Fruit fly (Drosophila melanogaster): ENCODE data around the gene RanBP3.

RanBP3 gene

dm6 chr3R:23729632-23730471 is 22.8 kb downstream of the RanBP3 start (continued):
- TF ChIP-seq nau (GFP tag; optimal IDR thresholded peaks at IDR 0.05) (no peak), CG9932 (GFP tag; IDR thresholded peaks at IDR 0.05) (0 out of 2 replicates have a peak, but pooled peaks have one; percentile 12), trem (tag; optimal IDR thresholded peaks at IDR 0.05) (no peak), bsh (GFP tag; optimal IDR thresholded peaks at IDR 0.05) (no peak), vfl (GFP tag; optimal IDR thresholded peaks at IDR 0.05) (no peak), Neu2 (GFP tag; optimal IDR thresholded peaks at IDR 0.05; ENCODE audit: borderline replicate concordance) (no peak), ham (GFP tag; IDR thresholded peaks at IDR 0.05) (no peak; the same call in 1 of the 2 replicates), Stat92E (GFP tag; optimal IDR thresholded peaks at IDR 0.05) (peak in 2 of 3 experiments; percentile 65 to 92), Rfx (GFP tag; IDR thresholded peaks at IDR 0.05) (peak; percentile 4; the same call in 1 of the 2 replicates), gcm (GFP tag; optimal IDR thresholded peaks at IDR 0.05) (peak; percentile 48), CG7271 (tag; optimal IDR thresholded peaks at IDR 0.05) (no peak), CG3163 (GFP tag; optimal IDR thresholded peaks at IDR 0.05) (no peak), CG31365 (tag; optimal IDR thresholded peaks at IDR 0.05) (no peak), Side (GFP tag; optimal IDR thresholded peaks at IDR 0.05) (no peak), CrebB (tag; optimal IDR thresholded peaks at IDR 0.05) (peak; percentile 25), Mrtf (GFP tag; IDR thresholded peaks at IDR 0.05) (no peak), scrt (GFP tag; optimal IDR thresholded peaks at IDR 0.05) (no peak), seq (GFP tag; IDR thresholded peaks at IDR 0.05) (no peak), psq (GFP tag; optimal IDR thresholded peaks at IDR 0.05) (no peak), sens (GFP tag) (peak; percentile 72), CG10979 (tag; optimal IDR thresholded peaks at IDR 0.05) (no peak), D19A (tag; optimal IDR thresholded peaks at IDR 0.05) (peak; percentile 19), dimm (GFP tag; IDR thresholded peaks at IDR 0.05) (no peak), D19B (GFP tag; optimal IDR thresholded peaks at IDR 0.05) (no peak), Hr3 (GFP tag; optimal IDR thresholded peaks at IDR 0.05) (no peak), CG4282 (GFP tag; optimal IDR thresholded peaks at IDR 0.05) (no peak), repo (GFP tag; optimal IDR thresholded peaks at IDR 0.05) (no peak), CG7928 (GFP tag; optimal IDR thresholded peaks at IDR 0.05) (no peak), zen (tag; optimal IDR thresholded peaks at IDR 0.05) (no peak), Scr (GFP tag; IDR thresholded peaks at IDR 0.05; ENCODE audit: partially characterized antibody) (peak; percentile 61), GATAe (GFP tag; conservative IDR thresholded peaks at IDR 0.05) (no peak)

DNA sequence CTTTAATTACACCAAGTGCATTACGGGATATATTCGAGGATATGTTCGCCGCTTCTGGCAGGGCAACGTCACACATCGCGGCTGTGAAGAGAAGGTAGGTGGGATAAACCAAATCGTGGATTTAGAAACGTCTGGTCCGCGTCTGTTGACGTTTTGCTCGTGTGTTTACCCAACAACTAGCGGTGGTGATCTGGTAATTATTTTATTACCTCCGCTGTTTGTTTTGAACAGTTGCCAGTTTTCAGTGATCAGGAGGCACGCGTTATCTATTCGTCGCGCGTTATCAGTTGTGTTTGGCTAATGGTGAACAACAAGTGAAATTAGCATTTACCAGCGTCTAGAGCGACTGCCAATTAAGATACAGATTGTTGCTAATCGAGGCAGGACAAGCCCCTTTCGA is 23.6 kb downstream of the RanBP3 start:
- TF ChIP-seq stc (GFP tag; IDR thresholded peaks at IDR 0.05) (no peak), lilli (GFP tag; optimal IDR thresholded peaks at IDR 0.05) (no peak), CG11504 (tag; optimal IDR thresholded peaks at IDR 0.05) (no peak), CG34376 (GFP tag; optimal IDR thresholded peaks at IDR 0.05) (peak; percentile 79), Poxn (GFP tag; IDR thresholded peaks at IDR 0.05) (no peak), Dll (GFP tag; IDR thresholded peaks at IDR 0.05; ENCODE audit: partially characterized antibody) (no peak), CG9215 (GFP tag; IDR thresholded peaks at IDR 0.05) (no peak), CG30403 (GFP tag; optimal IDR thresholded peaks at IDR 0.05) (no peak), H2.0 (GFP tag; IDR thresholded peaks at IDR 0.05) (no peak), eyg (GFP tag; optimal IDR thresholded peaks at IDR 0.05) (peak; percentile 35), chinmo (GFP tag; IDR thresholded peaks at IDR 0.05; ENCODE audit: partially characterized antibody) (0 out of 4 replicates have a peak, but pooled peaks have one; percentile 17), repo (GFP tag; optimal IDR thresholded peaks at IDR 0.05) (no peak), slbo (GFP tag; IDR thresholded peaks at IDR 0.05) (no peak), zf30C (GFP tag; optimal IDR thresholded peaks at IDR 0.05) (no peak), sima (GFP tag; optimal IDR thresholded peaks at IDR 0.05) (no peak), kah (GFP tag; optimal IDR thresholded peaks at IDR 0.05) (peak; percentile 24), CG8924 (tag; optimal IDR thresholded peaks at IDR 0.05) (peak; percentile 17), Ptx1 (GFP tag; IDR thresholded peaks at IDR 0.05) (no peak), oc (tag; optimal IDR thresholded peaks at IDR 0.05) (no peak), Oli (tag; optimal IDR thresholded peaks at IDR 0.05) (no peak), bbx (GFP tag; IDR thresholded peaks at IDR 0.05; ENCODE audit: partially characterized antibody) (no peak)
